Worm (Caenorhabditis elegans): ENCODE data around the gene nrf-5.

DNA sequence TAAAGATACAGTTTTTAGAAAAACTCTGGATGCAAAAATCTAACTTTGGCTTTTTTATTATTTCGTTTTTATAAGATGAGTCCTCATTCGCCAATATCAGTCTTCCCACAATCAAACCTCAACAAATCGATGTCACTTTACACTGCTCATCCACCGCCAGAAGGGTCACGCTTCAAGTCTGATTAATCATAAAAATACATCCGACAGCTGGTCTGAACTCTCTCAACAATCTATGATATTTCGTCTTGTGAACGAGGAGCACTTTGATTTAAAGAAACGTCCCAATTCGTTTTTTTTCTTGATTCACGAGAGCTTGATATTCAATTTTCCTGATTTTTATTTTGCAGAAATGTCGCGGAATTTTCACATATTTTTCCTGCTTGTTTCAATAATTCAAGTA is at the start of gene nrf-5:
- TF ChIP-seq klf-2 (GFP tag; conservative IDR thresholded peaks at IDR 0.05) (no peak), T22C8.4 (GFP tag; IDR thresholded peaks at IDR 0.05) (no peak), med-1 (GFP tag; optimal IDR thresholded peaks at IDR 0.05; ENCODE audit: insufficient read depth) (no peak), ztf-29 (GFP tag; IDR thresholded peaks at IDR 0.05) (no peak)
